Fruit fly (Drosophila melanogaster): ENCODE measurements around the gene Grp170.

The Grp170 gene

dm6 chrX:2301069-2301508, 26.2 kb upstream of the Grp170 start (continued):
- TF ChIP-seq CG1603 (tag; optimal IDR thresholded peaks at IDR 0.05) (peak; percentile 36), CG3163 (GFP tag; optimal IDR thresholded peaks at IDR 0.05) (peak; percentile 83), dmrt99B (tag; optimal IDR thresholded peaks at IDR 0.05) (peak; percentile 34), CG6765 (GFP tag; optimal IDR thresholded peaks at IDR 0.05) (no peak), Vsx1 (GFP tag; optimal IDR thresholded peaks at IDR 0.05) (no peak), CG8924 (tag; optimal IDR thresholded peaks at IDR 0.05) (peak; percentile 44), CG16815 (GFP tag; optimal IDR thresholded peaks at IDR 0.05) (peak; percentile 46), CG10274 (GFP tag; optimal IDR thresholded peaks at IDR 0.05) (peak; percentile 5), Dfd (GFP tag; optimal IDR thresholded peaks at IDR 0.05) (no peak), CG3995 (GFP tag; optimal IDR thresholded peaks at IDR 0.05) (peak; percentile 37), sd (tag; optimal IDR thresholded peaks at IDR 0.05) (peak; percentile 25), CG6175 (GFP tag; IDR thresholded peaks at IDR 0.05) (0 out of 3 replicates have a peak, but pooled peaks have one; percentile 27), Lhr (GFP tag; optimal IDR thresholded peaks at IDR 0.05) (no peak), grn (GFP tag; optimal IDR thresholded peaks at IDR 0.05) (no peak), Bteb2 (GFP tag; optimal IDR thresholded peaks at IDR 0.05) (no peak), CG7357 (GFP tag; IDR thresholded peaks at IDR 0.05) (peak; percentile 51; the same call in 2 of the 3 replicates), Sox100B (GFP tag; optimal IDR thresholded peaks at IDR 0.05) (peak; percentile 17), Sry-δ (GFP tag; optimal IDR thresholded peaks at IDR 0.05) (no peak), Gug (GFP tag; IDR thresholded peaks at IDR 0.05) (peak; percentile 66; the same call in 3 of the 4 replicates), CG12104 (GFP tag; optimal IDR thresholded peaks at IDR 0.05) (no peak), CG15269 (tag; optimal IDR thresholded peaks at IDR 0.05) (peak; percentile 51), corto (GFP tag; optimal IDR thresholded peaks at IDR 0.05) (no peak), nmo (GFP tag; optimal IDR thresholded peaks at IDR 0.05) (peak; percentile 17), CG16779 (GFP tag; IDR thresholded peaks at IDR 0.05) (no peak), klu (GFP tag; IDR thresholded peaks at IDR 0.05) (no peak), wek (GFP tag; optimal IDR thresholded peaks at IDR 0.05) (no peak), CG18476 (GFP tag; optimal IDR thresholded peaks at IDR 0.05) (no peak), her (GFP tag; optimal IDR thresholded peaks at IDR 0.05) (no peak), HHEX (GFP tag; optimal IDR thresholded peaks at IDR 0.05) (peak; percentile 66), CG11456 (GFP tag; IDR thresholded peaks at IDR 0.05) (0 out of 3 replicates have a peak, but pooled peaks have one; percentile 12), tx (GFP tag; optimal IDR thresholded peaks at IDR 0.05) (no peak), sqz (GFP tag; optimal IDR thresholded peaks at IDR 0.05) (no peak), Trl (optimal IDR thresholded peaks at IDR 0.05) (peak; percentile 95 to 99), Trl (GFP tag; optimal IDR thresholded peaks at IDR 0.05) (no peak), CG7556 (GFP tag; optimal IDR thresholded peaks at IDR 0.05) (no peak), CG11696 (GFP tag; IDR thresholded peaks at IDR 0.05) (no peak), fu2 (GFP tag; optimal IDR thresholded peaks at IDR 0.05) (no peak), lmd (GFP tag; IDR thresholded peaks at IDR 0.05) (peak; percentile 64; the same call in 1 of the 2 replicates), CG8359 (GFP tag; optimal IDR thresholded peaks at IDR 0.05; ENCODE audit: borderline replicate concordance) (no peak), CG4282 (GFP tag; optimal IDR thresholded peaks at IDR 0.05) (no peak), Opbp (GFP tag; IDR thresholded peaks at IDR 0.05; ENCODE audit: partially characterized antibody) (no peak), Oaz (GFP tag; IDR thresholded peaks at IDR 0.05) (no peak), CG7745 (tag; optimal IDR thresholded peaks at IDR 0.05) (no peak), CG8290 (GFP tag; optimal IDR thresholded peaks at IDR 0.05) (no peak), CG8290 (tag; optimal IDR thresholded peaks at IDR 0.05) (peak in 1 of 2 experiments; percentile 54), sr (GFP tag; IDR thresholded peaks at IDR 0.05) (peak; percentile 5; the same call in 1 of the 3 replicates), dimm (GFP tag; IDR thresholded peaks at IDR 0.05) (no peak), ato (GFP tag; IDR thresholded peaks at IDR 0.05; ENCODE audit: partially characterized antibody) (no peak), CG8478 (optimal IDR thresholded peaks at IDR 0.05) (no peak), slbo (GFP tag; IDR thresholded peaks at IDR 0.05) (peak; percentile 69), HLHmδ (GFP tag; optimal IDR thresholded peaks at IDR 0.05) (peak; percentile 78), pzg (GFP tag; optimal IDR thresholded peaks at IDR 0.05) (no peak)

All from whole organism, embryonic.